Worm (Caenorhabditis elegans): ENCODE measurements around the gene cnb-1.
"Not testable (repeated sequence)": the region's sequence is repeated elsewhere in the genome, so short reads cannot be mapped to it uniquely, and the experiment has no call there.

Gene cnb-1

DNA sequence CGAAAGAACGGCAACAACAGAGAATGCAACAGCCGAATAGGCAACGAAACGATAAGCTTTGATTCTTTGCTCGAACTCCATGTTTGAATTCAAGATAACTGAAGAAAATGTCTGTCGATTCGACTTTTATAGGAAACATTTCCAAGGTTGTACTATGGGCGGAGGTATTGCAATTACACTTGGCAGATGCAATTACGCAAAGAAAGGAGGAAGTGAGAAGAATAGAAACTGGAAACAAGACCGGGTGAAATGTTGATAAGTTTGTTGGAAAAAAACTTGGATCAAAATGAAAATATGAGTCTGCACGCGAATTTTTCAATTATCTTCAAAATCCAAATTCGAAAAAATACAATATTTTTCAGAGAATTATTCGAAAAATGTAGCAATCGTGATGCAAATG, 14.2 kb downstream of the cnb-1 start, which contains the start of gene col-155:
Gene col-155, minus strand, starts transcription at position 101 of the 400 bp plus-strand sequence.
- no peak for TF ChIP-seq tbx-37 (GFP tag; conservative IDR thresholded peaks at IDR 0.05)

DNA sequence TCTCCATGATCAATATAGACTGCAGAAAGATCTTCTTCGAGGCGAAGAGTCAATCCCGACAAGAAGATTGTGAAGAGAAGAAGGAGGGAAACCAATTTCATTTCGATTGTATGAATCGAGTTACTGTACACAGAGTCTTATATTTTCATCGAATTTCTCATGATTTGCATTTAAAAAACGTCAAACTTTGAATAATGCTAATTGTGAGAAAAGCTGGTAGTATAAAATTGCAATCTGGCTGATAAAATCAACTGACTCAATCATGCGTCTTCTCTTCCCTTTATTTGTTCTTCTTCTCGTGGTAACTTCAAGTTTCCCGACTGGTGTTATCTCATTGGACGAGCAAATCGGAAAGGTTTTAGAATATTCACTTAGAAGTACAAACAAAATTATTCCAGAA, 14.9 kb downstream of the cnb-1 start, which contains the start of the genes K03B8.11 and K03B8.14:
Gene K03B8.11, minus strand, starts transcription at position 101 of the 400 bp plus-strand sequence.
Gene K03B8.14, plus strand, starts transcription at position 110 of the 400 bp plus-strand sequence.
- TF ChIP-seq pes-1 (GFP tag; IDR thresholded peaks at IDR 0.05) (no peak), tbx-11 (GFP tag; IDR thresholded peaks at IDR 0.05) (no peak)

- TF ChIP-seq tra-4 (tag; optimal IDR thresholded peaks at IDR 0.05) (no peak), flt-1 (GFP tag; IDR thresholded peaks at IDR 0.05) (no peak), ceh-36 (tag; optimal IDR thresholded peaks at IDR 0.05) (no peak), ceh-13 (GFP tag; optimal IDR thresholded peaks at IDR 0.05) (no peak), ama-1 (optimal IDR thresholded peaks at IDR 0.05) (no peak), aly-1 (tag; optimal IDR thresholded peaks at IDR 0.05) (no peak), hmbx-1 (tag; optimal IDR thresholded peaks at IDR 0.05) (no peak), F13C5.2 (tag; optimal IDR thresholded peaks at IDR 0.05) (no peak), pes-1 (GFP tag; IDR thresholded peaks at IDR 0.05) (no peak), hmg-4 (GFP tag; optimal IDR thresholded peaks at IDR 0.05) (no peak), scrt-1 (GFP tag; IDR thresholded peaks at IDR 0.05) (no peak), hnd-1 (tag; optimal IDR thresholded peaks at IDR 0.05) (no peak), ets-7 (tag; optimal IDR thresholded peaks at IDR 0.05) (no peak), tbx-11 (GFP tag; IDR thresholded peaks at IDR 0.05) (no peak), sea-1 (GFP tag; conservative IDR thresholded peaks at IDR 0.05) (no peak), B0310.2 (tag; optimal IDR thresholded peaks at IDR 0.05) (no peak), tbx-37 (GFP tag; conservative IDR thresholded peaks at IDR 0.05) (no peak)
Measured at ce11 chrV:11392020-11392419, 16.5 kb downstream of the cnb-1 start, which contains the start of gene nas-16. Gene nas-16 (plus strand): TSS chrV:11392320.

DNA sequence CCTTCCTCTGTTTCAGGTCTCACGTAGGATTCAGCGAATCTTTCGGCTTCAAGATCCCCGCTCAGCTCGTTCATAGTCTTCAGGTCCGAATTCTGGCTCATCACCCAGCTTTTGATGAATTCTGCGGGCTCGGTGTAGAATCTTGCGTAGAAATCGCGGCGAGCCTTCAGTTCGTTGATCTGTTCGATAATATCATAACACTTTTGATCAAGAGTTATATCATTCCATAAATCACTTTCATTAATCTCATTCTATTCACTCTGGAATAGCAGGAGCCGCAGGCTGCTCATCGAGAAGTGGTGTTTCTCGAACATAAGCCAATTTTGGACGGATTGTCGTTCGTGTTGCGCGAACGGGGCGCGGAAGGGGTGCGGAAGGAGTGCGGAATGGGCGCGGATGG, 19.5 kb downstream of the cnb-1 start, which contains the start of gene K03B8.4:
Gene K03B8.4, minus strand, starts transcription at position 101 of the 400 bp plus-strand sequence.
- not testable (repeated sequence) for TF ChIP-seq hnd-1, B0310.2, ets-7 (tag; optimal IDR thresholded peaks at IDR 0.05)

ce11 chrV:11396134-11396533, 20.6 kb downstream of the cnb-1 start, which contains the start of gene nas-18:
Gene nas-18 (plus strand): TSS chrV:11396434.
- TF ChIP-seq tbx-11 (GFP tag; IDR thresholded peaks at IDR 0.05); hnd-1 (tag; optimal IDR thresholded peaks at IDR 0.05); B0310.2 (tag; optimal IDR thresholded peaks at IDR 0.05): not testable (repeated sequence)

DNA sequence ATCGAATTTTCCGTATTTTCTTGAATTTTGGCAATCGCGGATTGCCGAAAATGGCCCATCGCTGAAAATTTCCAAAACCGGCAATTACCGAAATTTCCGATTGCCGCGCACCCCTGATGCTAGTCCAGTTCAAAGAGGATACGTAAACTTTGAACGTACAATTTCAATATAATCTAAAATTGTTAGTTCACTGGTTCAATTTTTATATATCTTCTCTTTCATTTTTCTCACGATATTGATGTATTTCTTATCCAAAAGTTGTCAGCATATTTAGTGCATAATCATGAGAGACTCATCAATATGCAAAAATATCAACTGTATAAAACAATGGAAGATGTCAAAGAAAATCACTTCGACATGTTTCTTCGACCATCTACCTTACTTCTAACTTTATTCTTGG, 23.1 kb downstream of the cnb-1 start, which contains the start of gene nas-17:
Gene nas-17, plus strand, starts transcription at position 301 of the 400 bp plus-strand sequence.
- TF ChIP-seq flt-1 (GFP tag; IDR thresholded peaks at IDR 0.05) (no peak), ceh-36 (tag; optimal IDR thresholded peaks at IDR 0.05) (no peak), pes-1 (GFP tag; IDR thresholded peaks at IDR 0.05) (no peak), ama-1 (optimal IDR thresholded peaks at IDR 0.05) (no peak), tbx-11 (GFP tag; IDR thresholded peaks at IDR 0.05) (no peak), hnd-1 (tag; optimal IDR thresholded peaks at IDR 0.05) (no peak), tra-4 (tag; optimal IDR thresholded peaks at IDR 0.05) (no peak), aly-1 (tag; optimal IDR thresholded peaks at IDR 0.05) (no peak), scrt-1 (GFP tag; IDR thresholded peaks at IDR 0.05) (no peak), hmg-4 (GFP tag; optimal IDR thresholded peaks at IDR 0.05) (no peak), F13C5.2 (tag; optimal IDR thresholded peaks at IDR 0.05) (no peak), B0310.2 (tag; optimal IDR thresholded peaks at IDR 0.05) (no peak), hmbx-1 (tag; optimal IDR thresholded peaks at IDR 0.05) (no peak), ets-7 (tag; optimal IDR thresholded peaks at IDR 0.05) (no peak), tbx-37 (GFP tag; conservative IDR thresholded peaks at IDR 0.05) (no peak), sea-1 (GFP tag; conservative IDR thresholded peaks at IDR 0.05) (no peak), ceh-13 (GFP tag; optimal IDR thresholded peaks at IDR 0.05) (no peak)

ce11 chrV:11402610-11403009, 27.1 kb downstream of the cnb-1 start, which contains the start of gene nas-19:
Gene nas-19 (minus strand): TSS chrV:11402710.
- TF ChIP-seq tra-4 (tag; optimal IDR thresholded peaks at IDR 0.05), result no peak
- TF ChIP-seq ceh-36 (tag; optimal IDR thresholded peaks at IDR 0.05), result no peak
- no peak for TF ChIP-seq hmg-4 (GFP tag; optimal IDR thresholded peaks at IDR 0.05)
- no peak for TF ChIP-seq flt-1 (GFP tag; IDR thresholded peaks at IDR 0.05)
- no peak for TF ChIP-seq ets-7 (tag; optimal IDR thresholded peaks at IDR 0.05)
- no peak for TF ChIP-seq tbx-37 (GFP tag; conservative IDR thresholded peaks at IDR 0.05)
- no peak for TF ChIP-seq hnd-1 (tag; optimal IDR thresholded peaks at IDR 0.05)
- no peak for TF ChIP-seq B0310.2 (tag; optimal IDR thresholded peaks at IDR 0.05)
- no peak for TF ChIP-seq scrt-1 (GFP tag; IDR thresholded peaks at IDR 0.05)
- no peak for TF ChIP-seq ceh-13 (GFP tag; optimal IDR thresholded peaks at IDR 0.05)
- TF ChIP-seq ama-1 (optimal IDR thresholded peaks at IDR 0.05), result no peak
- TF ChIP-seq sea-1 (GFP tag; conservative IDR thresholded peaks at IDR 0.05), result no peak
- TF ChIP-seq hmbx-1 (tag; optimal IDR thresholded peaks at IDR 0.05), result no peak
- no peak for TF ChIP-seq aly-1 (tag; optimal IDR thresholded peaks at IDR 0.05)
- TF ChIP-seq tbx-11 (GFP tag; IDR thresholded peaks at IDR 0.05), result no peak
- TF ChIP-seq pes-1 (GFP tag; IDR thresholded peaks at IDR 0.05), result no peak
- TF ChIP-seq F13C5.2 (tag; optimal IDR thresholded peaks at IDR 0.05), result no peak

ce11 chrV:11403059-11403458, 27.5 kb downstream of the cnb-1 start:
- TF ChIP-seq hmbx-1 (tag; optimal IDR thresholded peaks at IDR 0.05) (no peak), B0310.2 (tag; optimal IDR thresholded peaks at IDR 0.05) (no peak)

Measured in whole organism, early embryonic.